Worm (Caenorhabditis elegans) whole organism, L4 larva: ENCODE results near the gene srx-7.
A peak's percentile ranks its signal among the peaks of the same experiment; 100 is the strongest.

Source experiments
- egl-27 ChIP-seq: sonication (generic microtip); optimal IDR thresholded peaks from 3 replicates; lab custom pipeline; 2017; ENCODE audit warnings: missing biosample characterization, missing genetic modification reagents, missing genetic modification characterization
- hif-1 ChIP-seq, 2 experiments: sonication (generic microtip); optimal IDR thresholded peaks; 2 replicates each; lab custom pipeline; 2016 to 2017; ENCODE audit warnings: missing compliant biosample characterization in 2 of 2, missing genetic modification characterization in 2 of 2, missing genetic modification reagents in 2 of 2, missing genotype in 2 of 2, mild to moderate bottlenecking in 1 of 2
- lin-13 ChIP-seq: fragments of 150-350 bp; optimal IDR thresholded peaks from 2 replicates; lab custom pipeline; 2014; ENCODE audit warnings: missing biosample characterization, missing genetic modification reagents, missing genetic modification characterization
- mxl-3 ChIP-seq: fragments of 200-800 bp; sonication (Bioruptor generic); optimal IDR thresholded peaks from 2 replicates; lab custom pipeline; 2018; ENCODE audit warnings: mild to moderate bottlenecking, missing genetic modification characterization, missing compliant biosample characterization
- nhr-6 ChIP-seq: fragments of 150-350 bp; optimal IDR thresholded peaks from 2 replicates; lab custom pipeline; 2014; ENCODE audit warnings: missing biosample characterization, missing genetic modification characterization
- sdz-12 ChIP-seq: fragments of 200-800 bp; sonication (Bioruptor generic); optimal IDR thresholded peaks from 2 replicates; lab custom pipeline; 2018; ENCODE audit warnings: mild to moderate bottlenecking, missing genetic modification characterization, missing compliant biosample characterization
- tag-97 ChIP-seq: fragments of 200-800 bp; sonication (Bioruptor generic); IDR thresholded peaks from 2 replicates; pipeline ENCODE4 v1.3.6; 2022; ENCODE audit warnings: missing genetic modification characterization, missing compliant biosample characterization
- unc-62 ChIP-seq, 3 experiments: fragments of 150-350 bp in 1 of 3; sonication (generic microtip); optimal IDR thresholded peaks in 2 of 3; peaks in 1 of 3; 1 replicate in 1 of 3; 2 replicates in 2 of 3; lab custom pipeline; 2014 to 2017; ENCODE audit warnings: missing biosample characterization in 3 of 3, missing genetic modification characterization in 3 of 3, missing genetic modification reagents in 3 of 3, missing genotype in 1 of 3
- ztf-11 ChIP-seq: fragments of 150-350 bp; optimal IDR thresholded peaks from 2 replicates; lab custom pipeline; 2014; ENCODE audit warnings: missing biosample characterization, missing genetic modification characterization
- ztf-7 ChIP-seq: fragments of 150-350 bp; optimal IDR thresholded peaks from 2 replicates; lab custom pipeline; 2014; ENCODE audit warnings: missing biosample characterization, missing genetic modification characterization

ce11 chrV:543169-543568 is 16.8 kb upstream of the srx-7 start, which contains the start of gene C14C6.3:
- peak in 1 of 2 experiments; percentile 5 for TF ChIP-seq unc-62 (GFP tag; optimal IDR thresholded peaks at IDR 0.05 in 1 of 2; lab: Kevin White, UChicago)
- TF ChIP-seq unc-62 (tag; optimal IDR thresholded peaks at IDR 0.05; lab: Kevin White, UChicago) = no peak
- no peak for TF ChIP-seq ztf-7
- no peak for TF ChIP-seq egl-27 (tag; lab: Kevin White, UChicago)
- no peak for TF ChIP-seq lin-13 (GFP tag; lab: Kevin White, UChicago)
- no peak for TF ChIP-seq sdz-12 (GFP tag; lab: Kevin White, UChicago)
- no peak for TF ChIP-seq hif-1 (tag; optimal IDR thresholded peaks at IDR 0.05; lab: Kevin White, UChicago)
- no peak for TF ChIP-seq ztf-11 (tag; lab: Kevin White, UChicago)
- TF ChIP-seq mxl-3 = no peak
- no peak for TF ChIP-seq nhr-6 (tag; lab: Kevin White, UChicago)
- TF ChIP-seq tag-97 (GFP tag; lab: Robert Waterston, UW) = no peak
